Fruit fly (Drosophila melanogaster): ENCODE results near the gene Ugt307A1.

Ugt307A1 gene

DNA sequence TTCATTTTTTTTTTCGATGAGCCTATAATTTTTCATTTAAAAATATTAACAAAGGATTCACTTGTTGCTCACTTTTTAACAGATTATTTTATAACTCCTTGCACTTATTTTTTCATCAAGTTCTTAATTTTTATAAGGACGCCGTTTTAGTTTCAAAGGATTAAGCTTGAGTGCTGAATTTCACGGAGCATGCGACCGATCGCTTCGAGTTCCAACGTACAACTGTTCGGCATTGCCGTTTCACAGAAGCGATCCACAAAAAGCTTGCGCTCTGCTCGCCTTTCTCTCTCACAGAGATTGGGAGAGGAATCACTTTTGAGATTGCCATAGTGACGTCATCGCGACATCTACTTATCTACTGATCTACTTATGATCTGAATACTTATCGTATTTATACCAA lies 16.6 kb downstream of the Ugt307A1 start, which contains the start of gene Pvf2:
Gene Pvf2, minus strand, starts transcription at position 226 of the 400 bp plus-strand sequence.
- TF ChIP-seq pad (GFP tag; optimal IDR thresholded peaks at IDR 0.05), result no peak
- no peak for TF ChIP-seq kay (GFP tag; ENCODE audit: borderline replicate concordance)
- no peak for TF ChIP-seq CG33017 (tag; optimal IDR thresholded peaks at IDR 0.05)
- TF ChIP-seq tj (GFP tag; optimal IDR thresholded peaks at IDR 0.05), result no peak

DNA sequence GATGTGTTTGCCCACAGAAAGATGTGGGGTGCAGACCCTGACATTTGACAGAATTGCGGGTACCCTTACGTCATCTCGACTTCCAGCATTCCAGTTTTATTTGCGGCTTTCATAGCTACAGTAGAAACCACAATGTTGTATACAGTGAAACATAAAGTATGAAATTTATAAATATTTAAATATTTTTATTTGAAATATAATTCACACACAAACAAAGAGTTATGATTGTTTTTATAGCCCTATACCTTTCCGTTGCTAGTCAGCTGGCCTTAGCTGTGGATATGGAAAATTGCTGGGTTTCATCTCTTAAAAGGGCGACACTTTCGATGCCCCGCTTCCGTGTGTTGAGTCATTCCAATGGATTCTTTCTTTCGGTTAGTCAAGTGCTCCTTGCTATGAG lies 23.1 kb downstream of the Ugt307A1 start:
- no peak for TF ChIP-seq Mnt (GFP tag; optimal IDR thresholded peaks at IDR 0.05)

DNA sequence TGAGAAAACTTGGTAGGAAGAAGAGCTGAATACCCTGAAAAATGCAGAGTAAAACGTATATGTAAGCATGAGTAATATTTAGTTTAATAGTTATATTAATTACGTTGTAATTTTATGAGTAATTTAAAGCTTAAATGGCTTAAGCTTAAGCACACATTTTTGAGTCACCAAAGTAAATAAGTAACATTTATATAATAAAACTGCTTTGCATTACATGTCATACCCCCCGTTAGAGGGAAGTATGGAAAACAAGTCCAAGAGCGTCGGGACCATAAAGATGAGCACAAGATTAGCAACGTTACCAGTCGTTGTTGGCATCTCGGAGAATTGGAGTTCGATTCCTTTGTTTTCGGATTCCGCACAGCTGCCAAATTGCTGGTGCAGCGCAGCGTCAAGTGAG lies 26.5 kb downstream of the Ugt307A1 start:
- no peak for TF ChIP-seq CG1620 (GFP tag; optimal IDR thresholded peaks at IDR 0.05)
- no peak for TF ChIP-seq CG11617 (GFP tag; optimal IDR thresholded peaks at IDR 0.05)
- no peak for TF ChIP-seq bab1 (GFP tag; optimal IDR thresholded peaks at IDR 0.05)
- TF ChIP-seq CG12768 (GFP tag; optimal IDR thresholded peaks at IDR 0.05), result no peak
- no peak for TF ChIP-seq cnc (optimal IDR thresholded peaks at IDR 0.05)
- TF ChIP-seq CG14711 (tag; optimal IDR thresholded peaks at IDR 0.05), result no peak
- TF ChIP-seq CG7101 (tag; optimal IDR thresholded peaks at IDR 0.05), result no peak
- TF ChIP-seq kay (GFP tag; ENCODE audit: borderline replicate concordance), result no peak
- TF ChIP-seq pad (GFP tag; optimal IDR thresholded peaks at IDR 0.05), result no peak
- no peak for TF ChIP-seq toe (GFP tag; optimal IDR thresholded peaks at IDR 0.05)
- TF ChIP-seq Mnt (GFP tag; optimal IDR thresholded peaks at IDR 0.05), result no peak
- TF ChIP-seq CG33017 (tag; optimal IDR thresholded peaks at IDR 0.05), result no peak
- no peak for TF ChIP-seq ovo (GFP tag; optimal IDR thresholded peaks at IDR 0.05)
- TF ChIP-seq CG7045 (GFP tag; optimal IDR thresholded peaks at IDR 0.05), result no peak
- no peak for TF ChIP-seq Clk (GFP tag; optimal IDR thresholded peaks at IDR 0.05)
- TF ChIP-seq Crg-1 (GFP tag; optimal IDR thresholded peaks at IDR 0.05), result no peak

DNA sequence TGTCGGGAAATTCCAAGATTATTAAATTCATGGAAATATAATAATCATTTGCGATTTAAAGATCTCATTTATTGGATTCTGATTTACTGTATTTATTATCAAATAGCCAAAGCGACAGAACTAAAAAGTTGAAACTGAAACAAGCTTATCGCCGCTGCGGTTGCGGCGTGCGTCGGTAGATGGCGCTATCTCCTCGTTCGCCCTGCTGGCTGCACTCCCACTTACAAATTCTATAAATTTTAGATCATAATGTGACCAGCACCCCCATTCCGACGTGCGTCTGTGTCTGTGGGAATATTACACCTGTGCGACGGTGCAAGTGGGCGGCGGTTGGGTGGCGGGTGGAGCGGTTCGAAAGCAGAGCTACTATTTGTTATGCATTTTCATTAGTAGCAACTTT lies 29.6 kb downstream of the Ugt307A1 start:
- TF ChIP-seq tj (GFP tag; optimal IDR thresholded peaks at IDR 0.05) (no peak), cic (GFP tag; optimal IDR thresholded peaks at IDR 0.05) (no peak), Mnt (GFP tag; optimal IDR thresholded peaks at IDR 0.05) (no peak), cnc (optimal IDR thresholded peaks at IDR 0.05) (no peak), CG11617 (GFP tag; optimal IDR thresholded peaks at IDR 0.05) (no peak), pad (GFP tag; optimal IDR thresholded peaks at IDR 0.05) (no peak)

DNA sequence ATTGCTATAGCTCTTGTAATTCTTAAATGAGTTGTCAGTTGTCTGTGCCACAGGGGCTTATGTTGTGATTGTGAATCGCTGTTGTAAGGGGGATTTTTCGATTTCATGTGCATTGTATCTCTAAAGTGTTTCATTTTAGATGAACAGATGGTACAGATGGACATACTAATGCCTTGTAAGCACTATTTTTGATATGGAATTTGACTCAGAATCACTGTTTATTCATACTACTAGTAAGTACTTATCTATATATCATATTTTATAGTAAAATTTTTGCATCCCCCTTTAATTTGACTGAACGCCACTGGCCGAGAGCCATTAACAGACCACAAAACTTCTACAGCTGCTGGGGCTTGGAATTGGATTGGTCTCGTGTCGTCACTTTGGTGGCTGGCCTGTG lies 33.0 kb downstream of the Ugt307A1 start:
- TF ChIP-seq CG1620 (GFP tag; optimal IDR thresholded peaks at IDR 0.05) (no peak), Mnt (GFP tag; optimal IDR thresholded peaks at IDR 0.05) (no peak), CG11617 (GFP tag; optimal IDR thresholded peaks at IDR 0.05) (no peak), kay (GFP tag; ENCODE audit: borderline replicate concordance) (no peak), CG7101 (tag; optimal IDR thresholded peaks at IDR 0.05) (no peak), ovo (GFP tag; optimal IDR thresholded peaks at IDR 0.05) (no peak), cnc (optimal IDR thresholded peaks at IDR 0.05) (no peak), CG12768 (GFP tag; optimal IDR thresholded peaks at IDR 0.05) (no peak)

DNA sequence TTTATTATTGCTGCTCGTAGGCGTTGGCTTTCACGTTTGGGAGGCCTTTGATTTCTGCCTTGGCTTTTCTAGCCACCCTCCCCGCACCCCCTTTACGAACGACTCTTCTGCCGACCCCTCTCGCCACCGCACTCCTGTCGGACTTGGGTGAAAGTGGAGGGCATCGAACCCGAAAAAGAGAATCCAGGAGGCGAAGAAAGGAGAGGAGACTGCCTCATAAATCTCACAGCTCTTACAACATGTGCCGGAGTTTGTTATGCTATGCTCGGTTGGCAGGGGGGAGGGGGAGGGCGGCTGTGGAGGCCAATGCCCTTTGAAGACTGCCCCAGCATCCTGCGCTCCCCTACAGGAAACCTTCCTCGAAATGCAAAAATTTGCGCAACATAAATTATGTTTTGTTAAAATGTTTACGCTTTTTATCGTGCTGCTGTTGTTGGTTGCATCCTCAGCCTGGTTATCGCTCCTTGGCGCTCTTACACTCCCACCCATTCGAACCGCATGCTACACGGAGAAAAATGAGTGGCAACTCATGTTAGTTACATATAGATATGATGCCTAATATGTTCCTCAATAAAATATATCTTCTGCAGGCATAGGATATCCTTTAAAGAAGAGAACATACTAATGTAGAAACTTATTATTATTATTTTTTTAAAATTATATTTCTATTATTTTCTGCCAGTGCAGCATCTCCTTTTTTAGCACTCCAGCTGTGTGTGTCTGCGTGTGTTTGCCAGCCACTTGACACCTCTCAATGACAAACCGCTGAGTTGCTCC lies 36.6 kb downstream of the Ugt307A1 start:
- TF ChIP-seq toe (GFP tag; optimal IDR thresholded peaks at IDR 0.05) (no peak), Clk (GFP tag; optimal IDR thresholded peaks at IDR 0.05) (no peak), CG14711 (tag; optimal IDR thresholded peaks at IDR 0.05) (no peak), kay (GFP tag; ENCODE audit: borderline replicate concordance) (no peak), CG5204 (GFP tag; optimal IDR thresholded peaks at IDR 0.05) (no peak), CG11617 (GFP tag; optimal IDR thresholded peaks at IDR 0.05) (no peak)

DNA sequence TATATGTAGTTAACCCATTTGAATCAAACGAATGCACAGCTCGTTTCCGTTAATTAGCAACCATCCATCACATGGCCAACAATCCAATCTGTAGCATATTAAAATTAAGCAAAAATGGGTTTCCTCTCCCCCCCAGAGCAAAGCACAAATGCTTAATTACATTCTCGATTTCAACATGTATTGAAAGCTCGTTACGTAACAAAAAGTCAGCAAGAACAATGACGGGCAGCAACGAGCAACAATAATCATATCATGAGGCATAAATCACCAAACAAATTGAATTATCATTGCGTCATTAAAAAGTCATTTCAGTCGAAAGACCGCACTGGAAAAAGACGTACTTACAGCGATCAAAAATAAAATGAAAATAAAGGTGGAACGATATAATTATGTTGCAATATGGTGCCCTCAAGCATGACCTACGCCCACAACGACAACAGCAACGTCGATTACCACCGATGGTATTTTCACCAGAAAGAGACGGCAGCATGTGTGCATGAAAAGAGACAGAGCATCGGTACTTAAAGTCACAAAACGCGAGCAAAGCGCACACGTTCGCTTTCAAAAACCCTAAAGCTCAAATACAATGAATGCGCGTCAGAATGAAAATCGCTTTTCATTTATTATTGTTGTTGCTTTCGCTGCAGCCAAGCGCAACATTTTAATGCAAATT lies 38.6 kb downstream of the Ugt307A1 start:
- no peak for TF ChIP-seq pad (GFP tag; optimal IDR thresholded peaks at IDR 0.05)
- no peak for TF ChIP-seq cic (GFP tag; optimal IDR thresholded peaks at IDR 0.05)
- no peak for TF ChIP-seq toe (GFP tag; optimal IDR thresholded peaks at IDR 0.05)
- no peak for TF ChIP-seq ovo (GFP tag; optimal IDR thresholded peaks at IDR 0.05)
- no peak for TF ChIP-seq CG1620 (GFP tag; optimal IDR thresholded peaks at IDR 0.05)
- TF ChIP-seq CG5204 (GFP tag; optimal IDR thresholded peaks at IDR 0.05), result no peak
- no peak for TF ChIP-seq CG12768 (GFP tag; optimal IDR thresholded peaks at IDR 0.05)
- no peak for TF ChIP-seq bab1 (GFP tag; optimal IDR thresholded peaks at IDR 0.05)
- TF ChIP-seq tj (GFP tag; optimal IDR thresholded peaks at IDR 0.05), result no peak
- no peak for TF ChIP-seq cnc (optimal IDR thresholded peaks at IDR 0.05)
- no peak for TF ChIP-seq CG14711 (tag; optimal IDR thresholded peaks at IDR 0.05)
- no peak for TF ChIP-seq Mnt (GFP tag; optimal IDR thresholded peaks at IDR 0.05)
- no peak for TF ChIP-seq kay (GFP tag; ENCODE audit: borderline replicate concordance)
- TF ChIP-seq Clk (GFP tag; optimal IDR thresholded peaks at IDR 0.05), result no peak
- no peak for TF ChIP-seq CG11617 (GFP tag; optimal IDR thresholded peaks at IDR 0.05)
- no peak for TF ChIP-seq Crg-1 (GFP tag; optimal IDR thresholded peaks at IDR 0.05)
- no peak for TF ChIP-seq CG7045 (GFP tag; optimal IDR thresholded peaks at IDR 0.05)
- TF ChIP-seq CG33017 (tag; optimal IDR thresholded peaks at IDR 0.05), result no peak
